Worm (Caenorhabditis elegans) whole organism, L4 larva: ENCODE data around the gene fbxa-137.
"Not testable (repeated sequence)": the region's sequence is repeated elsewhere in the genome, so short reads cannot be mapped to it uniquely, and the experiment has no call there.

Source experiments
- F49E8.2 ChIP-seq: sonication (generic microtip); optimal IDR thresholded peaks from 2 replicates; lab custom pipeline; 2016; ENCODE audit warnings: missing compliant biosample characterization, mild to moderate bottlenecking, missing genetic modification characterization, borderline replicate concordance
- T26A8.4 ChIP-seq: fragments of 200-800 bp; sonication (Bioruptor generic); IDR thresholded peaks from 2 replicates; pipeline ENCODE4 v1.3.6; 2022; ENCODE audit warnings: missing genetic modification characterization, missing compliant biosample characterization
- aha-1 ChIP-seq: fragments of 150-350 bp; peaks from one replicate; lab custom pipeline; 2014; ENCODE audit warnings: missing biosample characterization, missing genetic modification characterization
- ceh-44 ChIP-seq: fragments of 200-800 bp; sonication (Bioruptor generic); IDR thresholded peaks from 2 replicates; pipeline ENCODE4 v1.3.6; 2022; ENCODE audit warnings: missing genetic modification reagents, missing genetic modification characterization, missing compliant biosample characterization
- daf-16 ChIP-seq, 3 experiments: sonication (generic microtip); optimal IDR thresholded peaks; 2 replicates each; lab custom pipeline; 2016 to 2017; ENCODE audit warnings: missing genetic modification characterization in 3 of 3, missing genetic modification reagents in 3 of 3, mild to moderate bottlenecking in 2 of 3, missing compliant biosample characterization in 2 of 3, missing biosample characterization in 1 of 3, moderate library complexity in 1 of 3
- daf-8 ChIP-seq: fragments of 200-800 bp; sonication (Bioruptor generic); IDR thresholded peaks from 2 replicates; pipeline ENCODE4 v1.3.6; 2022; ENCODE audit warnings: missing genetic modification characterization, missing compliant biosample characterization
- dmd-6 ChIP-seq: fragments of 200-800 bp; sonication (Bioruptor generic); IDR thresholded peaks from 2 replicates; pipeline ENCODE4 v1.3.6; 2022; ENCODE audit warnings: missing genetic modification reagents, missing genetic modification characterization, missing compliant biosample characterization
- dve-1 ChIP-seq: sonication (generic microtip); optimal IDR thresholded peaks from 2 replicates; lab custom pipeline; 2017; ENCODE audit warnings: antibody characterized with exemption, mild to moderate bottlenecking, missing genetic modification characterization, missing compliant biosample characterization; ENCODE audit not compliant: insufficient read depth
- hlh-11 ChIP-seq: fragments of 200-800 bp; sonication (Bioruptor generic); optimal IDR thresholded peaks from 2 replicates; lab custom pipeline; 2018; ENCODE audit warnings: mild to moderate bottlenecking, missing genetic modification characterization, missing compliant biosample characterization
- lin-1 ChIP-seq: fragments of 200-800 bp; sonication (Bioruptor generic); IDR thresholded peaks from 2 replicates; pipeline ENCODE4 v1.3.6; 2022; ENCODE audit warnings: missing genetic modification reagents, missing genetic modification characterization, missing compliant biosample characterization
- lin-15B ChIP-seq: fragments of 150-350 bp; sonication (generic microtip); optimal IDR thresholded peaks from 3 replicates; lab custom pipeline; 2014; ENCODE audit warnings: missing biosample characterization, missing genetic modification characterization
- lin-38 ChIP-seq: fragments of 200-800 bp; sonication (Bioruptor generic); IDR thresholded peaks from 2 replicates; pipeline ENCODE4 v1.3.6; 2022; ENCODE audit warnings: missing genetic modification reagents, missing genetic modification characterization, missing compliant biosample characterization
- lsy-2 ChIP-seq, 2 experiments: fragments of 150-350 bp in 1 of 2; sonication (generic microtip) in 1 of 2; optimal IDR thresholded peaks; 2 replicates each; lab custom pipeline; 2014 to 2017; ENCODE audit warnings: missing biosample characterization in 2 of 2, missing genetic modification characterization in 2 of 2
- nhr-10 ChIP-seq: fragments of 150-350 bp; optimal IDR thresholded peaks from 2 replicates; lab custom pipeline; 2014; ENCODE audit warnings: missing biosample characterization, missing genetic modification characterization
- nhr-102 ChIP-seq: sonication (generic microtip); optimal IDR thresholded peaks from 2 replicates; lab custom pipeline; 2016; ENCODE audit warnings: mild to moderate bottlenecking, missing genetic modification characterization, moderate library complexity, missing compliant biosample characterization
- nhr-11 ChIP-seq: fragments of 150-350 bp; optimal IDR thresholded peaks from 2 replicates; lab custom pipeline; 2014; ENCODE audit warnings: missing biosample characterization, missing genetic modification characterization
- nhr-111 ChIP-seq: fragments of 200-800 bp; sonication (Bioruptor generic); optimal IDR thresholded peaks from 2 replicates; lab custom pipeline; 2018; ENCODE audit warnings: mild to moderate bottlenecking, missing genetic modification characterization, missing compliant biosample characterization
- nhr-28 ChIP-seq: fragments of 150-350 bp; optimal IDR thresholded peaks from 2 replicates; lab custom pipeline; 2014; ENCODE audit warnings: missing biosample characterization, missing genetic modification characterization
- nhr-41 ChIP-seq: fragments of 200-800 bp; sonication (Bioruptor generic); IDR thresholded peaks from 2 replicates; pipeline ENCODE4 v1.3.6; 2022; ENCODE audit warnings: missing genetic modification reagents, missing genetic modification characterization, missing compliant biosample characterization
- nhr-42 ChIP-seq: fragments of 200-800 bp; sonication (Bioruptor generic); IDR thresholded peaks from 2 replicates; pipeline ENCODE4 v1.3.6; 2022; ENCODE audit warnings: missing genetic modification characterization, missing compliant biosample characterization
- nhr-77 ChIP-seq: fragments of 150-350 bp; optimal IDR thresholded peaks from 2 replicates; lab custom pipeline; 2014; ENCODE audit warnings: missing biosample characterization, missing genetic modification characterization
- php-3 ChIP-seq: fragments of 200-800 bp; sonication (Bioruptor generic); IDR thresholded peaks from 2 replicates; pipeline ENCODE4 v1.3.6; 2022; ENCODE audit warnings: missing genetic modification reagents, missing genetic modification characterization, missing compliant biosample characterization
- pqm-1 ChIP-seq: sonication (generic microtip); optimal IDR thresholded peaks from 2 replicates; lab custom pipeline; 2017; ENCODE audit warnings: missing biosample characterization, missing genetic modification characterization
- snpc-4 ChIP-seq: fragments of 150-350 bp; optimal IDR thresholded peaks from 2 replicates; lab custom pipeline; 2014; ENCODE audit warnings: missing biosample characterization, missing genetic modification characterization
- tra-1 ChIP-seq: fragments of 200-800 bp; sonication (Bioruptor generic); IDR thresholded peaks from 2 replicates; pipeline ENCODE4 v1.3.6; 2022; ENCODE audit warnings: missing genetic modification reagents, missing genetic modification characterization, missing compliant biosample characterization

The fbxa-137 gene

DNA sequence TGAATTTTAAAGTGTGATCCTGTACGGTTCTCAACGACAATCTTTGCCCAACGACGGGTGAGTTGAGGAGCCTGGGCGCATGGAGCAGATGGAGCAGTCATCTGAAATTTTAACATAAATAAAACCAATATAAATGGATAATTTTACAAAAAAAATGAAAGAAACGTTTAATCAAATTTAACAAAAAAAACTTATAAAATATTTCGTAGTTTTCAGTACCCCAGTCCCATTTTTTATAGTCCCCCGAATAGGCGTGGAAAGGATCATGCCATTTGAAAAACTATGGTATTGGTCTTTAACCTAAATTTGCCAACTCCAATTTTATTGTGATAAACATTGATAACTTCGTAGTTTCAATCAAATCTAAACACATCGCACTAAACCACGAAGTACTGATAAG is 46.4 kb downstream of the fbxa-137 start, which contains the start of gene pud-3:
Gene pud-3 (minus strand): TSS at position 101 of the 400 bp plus-strand sequence.
- peak; percentile 10 for TF ChIP-seq dve-1 (tag; lab: Kevin White, UChicago)
- TF ChIP-seq nhr-11 (tag; lab: Kevin White, UChicago), result no peak
- TF ChIP-seq daf-16 (GFP tag; optimal IDR thresholded peaks at IDR 0.05; lab: Kevin White, UChicago), result no peak
- peak; percentile 61 for TF ChIP-seq daf-16 (tag; optimal IDR thresholded peaks at IDR 0.05; lab: Kevin White, UChicago)
- TF ChIP-seq T26A8.4 (GFP tag; lab: Robert Waterston, UW), result no peak

DNA sequence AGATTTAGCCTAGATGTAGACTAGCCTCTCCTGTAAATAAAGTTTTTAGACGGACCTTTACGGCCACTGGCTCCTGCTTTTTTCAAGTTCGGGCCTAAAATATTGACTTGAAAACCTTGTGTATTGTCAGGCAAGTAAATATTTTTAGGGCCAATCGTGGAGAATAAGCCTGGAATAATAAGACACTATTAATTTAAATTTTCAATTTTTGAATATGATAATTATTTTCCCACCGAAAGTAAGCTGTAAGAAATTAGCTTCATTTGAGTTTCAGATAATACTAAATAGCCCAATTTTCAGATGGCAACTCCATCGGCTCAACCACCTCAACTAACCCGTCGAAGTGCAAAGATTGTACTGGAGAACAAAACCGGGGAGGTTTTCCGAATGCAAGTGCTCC is 47.8 kb downstream of the fbxa-137 start, which contains the start of gene pud-4:
Gene pud-4 (plus strand): TSS at position 301 of the 400 bp plus-strand sequence.
- no peak for TF ChIP-seq F49E8.2 (tag; lab: Kevin White, UChicago)
- TF ChIP-seq nhr-41 (GFP tag; lab: Robert Waterston, UW), result no peak
- no peak for TF ChIP-seq daf-8 (GFP tag; lab: Robert Waterston, UW)
- TF ChIP-seq aha-1, result no peak
- no peak for TF ChIP-seq snpc-4 (tag; lab: Kevin White, UChicago)
- no peak for TF ChIP-seq lin-38
- TF ChIP-seq nhr-111, result no peak
- TF ChIP-seq, all 104 proteins: peak for 0

DNA sequence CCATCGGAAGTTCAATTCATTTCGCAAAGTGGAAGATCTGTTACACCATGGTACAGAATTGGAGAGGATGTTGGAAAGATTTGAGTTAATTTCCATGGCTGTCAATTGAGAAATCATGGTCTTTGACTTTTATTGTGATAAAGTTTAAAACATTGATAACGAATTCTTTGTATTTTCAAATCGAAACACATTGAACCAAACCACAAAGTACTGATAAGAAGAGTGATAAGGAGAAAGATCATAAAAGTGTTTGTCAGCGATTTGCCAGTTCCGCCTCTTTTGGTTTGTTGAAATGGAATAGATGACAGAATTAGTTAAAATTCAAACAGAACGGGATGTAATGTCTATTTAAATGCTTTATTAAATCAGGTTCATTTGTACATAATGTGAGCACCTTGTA is 48.5 kb downstream of the fbxa-137 start:
- peak; percentile 66 for TF ChIP-seq hlh-11 (tag; lab: Kevin White, UChicago)
- TF ChIP-seq nhr-77 (tag; lab: Kevin White, UChicago), result peak; percentile 88
- no peak for TF ChIP-seq ceh-44 (GFP tag; lab: Robert Waterston, UW)
- peak; percentile 68 for TF ChIP-seq nhr-102 (tag; lab: Kevin White, UChicago)
- TF ChIP-seq php-3 (GFP tag; lab: Robert Waterston, UW), result peak; percentile 88
- TF ChIP-seq tra-1 (GFP tag; lab: Robert Waterston, UW), result peak; percentile 53; the same call in 1 of the 2 replicates
- TF ChIP-seq nhr-28 (tag; lab: Kevin White, UChicago), result peak; percentile 80
- TF ChIP-seq dve-1 (tag; lab: Kevin White, UChicago), result peak; percentile 92
- TF ChIP-seq lsy-2 (tag; optimal IDR thresholded peaks at IDR 0.05; lab: Kevin White, UChicago), result peak in 1 of 2 experiments; percentile 51
- TF ChIP-seq lin-15B, result no peak
- no peak for TF ChIP-seq daf-8 (GFP tag; lab: Robert Waterston, UW)
- TF ChIP-seq dmd-6, result peak; percentile 95
- no peak for TF ChIP-seq T26A8.4 (GFP tag; lab: Robert Waterston, UW)
- TF ChIP-seq pqm-1 (tag; lab: Kevin White, UChicago), result peak; percentile 56
- TF ChIP-seq nhr-10 (tag; lab: Kevin White, UChicago), result peak; percentile 10
- TF ChIP-seq daf-16 (GFP tag; optimal IDR thresholded peaks at IDR 0.05; lab: Kevin White, UChicago), result no peak
- TF ChIP-seq daf-16 (tag; optimal IDR thresholded peaks at IDR 0.05; lab: Kevin White, UChicago), result peak; percentile 88
- no peak for TF ChIP-seq aha-1
- TF ChIP-seq lin-1 (GFP tag; lab: Robert Waterston, UW), result no peak

DNA sequence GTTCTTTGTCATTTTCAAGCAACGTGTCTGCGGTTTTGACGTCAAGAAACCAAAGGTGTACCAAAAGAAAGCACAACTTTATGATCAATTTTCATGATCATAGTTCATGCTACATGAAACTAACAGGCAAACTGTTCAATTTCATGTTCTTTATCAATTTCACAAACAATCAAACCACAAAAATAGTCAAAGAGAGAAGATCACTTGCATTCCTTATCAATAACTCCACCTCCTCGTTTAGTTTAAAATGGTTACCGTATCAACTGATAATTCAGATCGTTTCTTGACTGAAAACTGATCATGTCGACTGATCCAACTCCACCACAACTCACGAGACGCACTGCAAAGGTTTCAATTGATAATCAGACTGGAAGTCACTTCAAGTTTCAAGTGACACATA is 51.5 kb downstream of the fbxa-137 start, which contains the start of gene pud-1.1:
Gene pud-1.1 (plus strand): TSS at position 301 of the 400 bp plus-strand sequence.
- not testable (repeated sequence) for TF ChIP-seq nhr-42, daf-8, nhr-41 (GFP tag; lab: Robert Waterston, UW)
